Worm (Caenorhabditis elegans) whole organism, L2 larva: Measurements from ENCODE around the gene Y39A1A.31.

ENCODE experiments used
- C34F6.9 ChIP-seq: fragments of 150-350 bp; optimal IDR thresholded peaks from 2 replicates; lab custom pipeline; 2014; ENCODE audit warnings: missing biosample characterization, missing genetic modification characterization
- F13H6.1 ChIP-seq: sonication (generic microtip); optimal IDR thresholded peaks from 2 replicates; lab custom pipeline; 2016; ENCODE audit warnings: missing genetic modification characterization, missing compliant biosample characterization
- R02D3.7 ChIP-seq: fragments of 150-350 bp; optimal IDR thresholded peaks from 2 replicates; lab custom pipeline; 2014; ENCODE audit warnings: missing biosample characterization, missing genetic modification characterization
- Y55F3AM.14 ChIP-seq: fragments of 200-800 bp; sonication (Bioruptor generic); optimal IDR thresholded peaks from 2 replicates; lab custom pipeline; 2018; ENCODE audit warnings: mild to moderate bottlenecking, missing genetic modification characterization, missing compliant biosample characterization
- ZK546.5 ChIP-seq: sonication (generic microtip); optimal IDR thresholded peaks from 2 replicates; lab custom pipeline; 2017; ENCODE audit warnings: missing biosample characterization, missing genetic modification characterization
- alr-1 ChIP-seq: fragments of 150-350 bp; optimal IDR thresholded peaks from 2 replicates; lab custom pipeline; 2014; ENCODE audit warnings: missing biosample characterization, missing genetic modification characterization
- aly-2 ChIP-seq: fragments of 150-350 bp; optimal IDR thresholded peaks from 2 replicates; lab custom pipeline; 2014; ENCODE audit warnings: missing biosample characterization, missing genetic modification characterization
- ama-1 ChIP-seq: fragments of 150-350 bp; optimal IDR thresholded peaks from 2 replicates; lab custom pipeline; 2018; ENCODE audit warnings: inconsistent platforms
- blmp-1 ChIP-seq: sonication (generic microtip); optimal IDR thresholded peaks from 2 replicates; lab custom pipeline; 2017; ENCODE audit warnings: missing genetic modification characterization, mild to moderate bottlenecking, missing compliant biosample characterization, antibody characterized with exemption, moderate library complexity; ENCODE audit not compliant: insufficient read depth
- ceh-16 ChIP-seq: fragments of 150-350 bp; optimal IDR thresholded peaks from 2 replicates; lab custom pipeline; 2014; ENCODE audit warnings: missing biosample characterization, missing genetic modification characterization
- ceh-82 ChIP-seq: fragments of 150-350 bp; optimal IDR thresholded peaks from 2 replicates; lab custom pipeline; 2014; ENCODE audit warnings: missing biosample characterization, missing genetic modification characterization
- crh-2 ChIP-seq: sonication (generic microtip); optimal IDR thresholded peaks from 2 replicates; lab custom pipeline; 2017; ENCODE audit warnings: missing biosample characterization, missing genetic modification characterization
- dmd-4 ChIP-seq: sonication (generic microtip); optimal IDR thresholded peaks from 2 replicates; lab custom pipeline; 2017; ENCODE audit warnings: missing biosample characterization, missing genetic modification characterization
- egl-27 ChIP-seq: sonication (generic microtip); optimal IDR thresholded peaks from 3 replicates; lab custom pipeline; 2017; ENCODE audit warnings: missing biosample characterization, missing genetic modification reagents, missing genetic modification characterization
- elt-1 ChIP-seq: fragments of 150-350 bp; optimal IDR thresholded peaks from 2 replicates; lab custom pipeline; 2014; ENCODE audit warnings: missing biosample characterization, missing genetic modification characterization
- elt-3 ChIP-seq: sonication (generic microtip); optimal IDR thresholded peaks from 2 replicates; lab custom pipeline; 2017; ENCODE audit warnings: missing biosample characterization, missing genetic modification characterization
- fos-1 ChIP-seq: fragments of 150-350 bp; optimal IDR thresholded peaks from 2 replicates; lab custom pipeline; 2014; ENCODE audit warnings: missing biosample characterization, missing genetic modification characterization
- gmeb-1 ChIP-seq: fragments of 150-350 bp; optimal IDR thresholded peaks from 2 replicates; lab custom pipeline; 2014; ENCODE audit warnings: missing biosample characterization, missing genetic modification characterization
- lin-11 ChIP-seq: fragments of 150-350 bp; sonication (generic microtip); optimal IDR thresholded peaks from 2 replicates; lab custom pipeline; 2014; ENCODE audit warnings: missing biosample characterization, missing genetic modification characterization, inconsistent platforms, mixed read lengths
- lin-13 ChIP-seq: fragments of 150-350 bp; optimal IDR thresholded peaks from 2 replicates; lab custom pipeline; 2014; ENCODE audit warnings: missing biosample characterization, missing genetic modification reagents, missing genetic modification characterization
- lsy-2 ChIP-seq, 2 experiments: fragments of 150-350 bp in 1 of 2; sonication (generic microtip) in 1 of 2; optimal IDR thresholded peaks; 2 replicates each; lab custom pipeline; 2014 to 2017; ENCODE audit warnings: missing biosample characterization in 2 of 2, missing genetic modification characterization in 2 of 2
- mab-5 ChIP-seq: fragments of 150-350 bp; optimal IDR thresholded peaks from 2 replicates; lab custom pipeline; 2014; ENCODE audit warnings: missing biosample characterization, missing genetic modification characterization
- mbf-1 ChIP-seq: sonication (generic microtip); optimal IDR thresholded peaks from 2 replicates; lab custom pipeline; 2017; ENCODE audit warnings: missing biosample characterization, missing genetic modification characterization
- mdl-1 ChIP-seq, 2 experiments: fragments of 150-350 bp in 1 of 2; sonication (generic microtip) in 1 of 2; optimal IDR thresholded peaks; 2 replicates each; lab custom pipeline; 2017; ENCODE audit warnings: missing biosample characterization in 2 of 2, missing genetic modification characterization in 2 of 2
- nhr-10 ChIP-seq: sonication (generic microtip); optimal IDR thresholded peaks from 2 replicates; lab custom pipeline; 2017; ENCODE audit warnings: missing biosample characterization, missing genetic modification characterization
- nhr-11 ChIP-seq: fragments of 150-350 bp; optimal IDR thresholded peaks from 2 replicates; lab custom pipeline; 2014; ENCODE audit warnings: missing biosample characterization, missing genetic modification characterization
- nhr-12 ChIP-seq: fragments of 150-350 bp; optimal IDR thresholded peaks from 2 replicates; lab custom pipeline; 2014; ENCODE audit warnings: missing biosample characterization, missing genetic modification characterization
- nhr-129 ChIP-seq: fragments of 150-350 bp; optimal IDR thresholded peaks from 2 replicates; lab custom pipeline; 2014; ENCODE audit warnings: missing biosample characterization, missing genetic modification characterization
- nhr-21 ChIP-seq: fragments of 150-350 bp; optimal IDR thresholded peaks from 2 replicates; lab custom pipeline; 2014; ENCODE audit warnings: missing biosample characterization, missing genetic modification characterization
- nhr-23 ChIP-seq: fragments of 150-350 bp; optimal IDR thresholded peaks from 2 replicates; lab custom pipeline; 2014; ENCODE audit warnings: missing biosample characterization, missing genetic modification reagents, missing genetic modification characterization
- nhr-237 ChIP-seq: fragments of 150-350 bp; optimal IDR thresholded peaks from 2 replicates; lab custom pipeline; 2014; ENCODE audit warnings: missing biosample characterization, missing genetic modification characterization
- nhr-25 ChIP-seq: fragments of 150-350 bp; sonication (generic microtip); optimal IDR thresholded peaks from 3 replicates; lab custom pipeline; 2014; ENCODE audit warnings: missing biosample characterization, missing genetic modification characterization
- nhr-6 ChIP-seq: fragments of 150-350 bp; optimal IDR thresholded peaks from 2 replicates; lab custom pipeline; 2014; ENCODE audit warnings: missing biosample characterization, missing genetic modification characterization
- nhr-77 ChIP-seq: fragments of 150-350 bp; optimal IDR thresholded peaks from 2 replicates; lab custom pipeline; 2014; ENCODE audit warnings: missing biosample characterization, missing genetic modification characterization
- peb-1 ChIP-seq: fragments of 150-350 bp; optimal IDR thresholded peaks from 2 replicates; lab custom pipeline; 2014; ENCODE audit warnings: missing biosample characterization, missing genetic modification characterization
- sem-4 ChIP-seq: fragments of 150-350 bp; optimal IDR thresholded peaks from 2 replicates; lab custom pipeline; 2014; ENCODE audit warnings: missing biosample characterization, missing genetic modification reagents, missing genetic modification characterization
- skn-1 ChIP-seq: sonication (generic microtip); optimal IDR thresholded peaks from 2 replicates; lab custom pipeline; 2017; ENCODE audit warnings: missing biosample characterization, missing genetic modification characterization
- sma-3 ChIP-seq: sonication (generic microtip); optimal IDR thresholded peaks from 2 replicates; lab custom pipeline; 2016; ENCODE audit warnings: missing genetic modification reagents, missing genetic modification characterization, missing compliant biosample characterization
- sma-9 ChIP-seq, 2 experiments: fragments of 150-350 bp in 1 of 2; sonication (generic microtip) in 1 of 2; optimal IDR thresholded peaks; 2 replicates each; lab custom pipeline; 2014 to 2016; ENCODE audit warnings: missing genetic modification characterization in 2 of 2, mild to moderate bottlenecking in 1 of 2, missing biosample characterization in 1 of 2, missing compliant biosample characterization in 1 of 2, missing genetic modification reagents in 1 of 2, moderate library complexity in 1 of 2
- snpc-4 ChIP-seq: fragments of 150-350 bp; optimal IDR thresholded peaks from 2 replicates; lab custom pipeline; 2014; ENCODE audit warnings: missing biosample characterization, missing genetic modification characterization
- unc-39 ChIP-seq: fragments of 150-350 bp; optimal IDR thresholded peaks from 2 replicates; lab custom pipeline; 2014; ENCODE audit warnings: missing biosample characterization, missing genetic modification characterization
- unc-55 ChIP-seq: fragments of 150-350 bp; sonication (generic microtip); optimal IDR thresholded peaks from 3 replicates; lab custom pipeline; 2014; ENCODE audit warnings: missing biosample characterization, missing genetic modification reagents, missing genetic modification characterization
- unc-62 ChIP-seq: fragments of 150-350 bp; optimal IDR thresholded peaks from 2 replicates; lab custom pipeline; 2014; ENCODE audit warnings: missing biosample characterization, missing genetic modification reagents, missing genetic modification characterization
- zag-1 ChIP-seq: fragments of 150-350 bp; optimal IDR thresholded peaks from 2 replicates; lab custom pipeline; 2014; ENCODE audit warnings: missing biosample characterization, missing genetic modification characterization
- ztf-1 ChIP-seq: fragments of 200-800 bp; sonication (Bioruptor generic); conservative IDR thresholded peaks from 2 replicates; pipeline ENCODE4 v1.3.6; 2022; ENCODE audit warnings: missing genetic modification characterization, missing compliant biosample characterization
- ztf-11 ChIP-seq: sonication (generic microtip); optimal IDR thresholded peaks from 2 replicates; lab custom pipeline; 2017; ENCODE audit warnings: missing biosample characterization, missing genetic modification characterization
- ztf-4 ChIP-seq: fragments of 150-350 bp; optimal IDR thresholded peaks from 2 replicates; lab custom pipeline; 2014; ENCODE audit warnings: missing biosample characterization, missing genetic modification characterization

The Y39A1A.31 gene

ce11 chrIII:10708484-10708883, 19.5 kb upstream of the Y39A1A.31 start:
- TF ChIP-seq lsy-2 (tag; optimal IDR thresholded peaks at IDR 0.05; lab: Kevin White, UChicago) (no peak), sem-4 (tag; lab: Kevin White, UChicago) (no peak), alr-1 (tag; lab: Kevin White, UChicago) (no peak), ztf-4 (no peak), ztf-11 (no peak), ceh-82 (tag; lab: Kevin White, UChicago) (no peak), nhr-237 (no peak), ceh-16 (tag; lab: Kevin White, UChicago) (no peak), sma-3 (no peak), R02D3.7 (tag; lab: Kevin White, UChicago) (no peak), elt-1 (tag; lab: Kevin White, UChicago) (no peak), F13H6.1 (no peak), snpc-4 (tag; lab: Kevin White, UChicago) (no peak), crh-2 (tag; lab: Kevin White, UChicago) (no peak), unc-39 (no peak), nhr-77 (tag; lab: Kevin White, UChicago) (no peak), dmd-4 (tag; lab: Kevin White, UChicago) (no peak), gmeb-1 (tag; lab: Kevin White, UChicago) (no peak), unc-55 (GFP tag; lab: Kevin White, UChicago) (no peak), zag-1 (tag; lab: Kevin White, UChicago) (no peak)

DNA sequence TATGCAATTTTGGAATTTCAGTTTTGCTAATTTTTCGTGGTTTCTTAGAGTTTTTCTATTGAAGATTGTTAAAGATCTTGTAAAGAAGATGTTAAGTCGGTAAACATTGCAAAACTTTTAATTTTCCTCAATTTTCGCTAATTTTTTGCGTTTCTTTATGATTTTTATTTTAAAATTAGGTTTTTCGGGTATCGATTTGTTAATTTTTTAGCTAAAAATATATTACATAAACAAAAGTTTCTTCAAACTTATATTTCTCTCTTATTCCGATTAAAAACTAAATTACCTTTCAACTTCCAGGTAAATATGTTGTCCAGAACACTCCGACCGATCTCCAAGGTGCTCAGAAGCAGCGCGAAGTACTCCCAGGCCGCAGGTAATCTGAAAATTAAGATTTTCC, 18.5 kb upstream of the Y39A1A.31 start, which contains the start of gene mrpl-12:
mrpl-12 (plus strand) TSS at position 301 of the 400 bp plus-strand sequence.
- TF ChIP-seq lin-11 (tag; lab: Kevin White, UChicago) (no peak), lsy-2 (tag; optimal IDR thresholded peaks at IDR 0.05; lab: Kevin White, UChicago) (no peak)

DNA sequence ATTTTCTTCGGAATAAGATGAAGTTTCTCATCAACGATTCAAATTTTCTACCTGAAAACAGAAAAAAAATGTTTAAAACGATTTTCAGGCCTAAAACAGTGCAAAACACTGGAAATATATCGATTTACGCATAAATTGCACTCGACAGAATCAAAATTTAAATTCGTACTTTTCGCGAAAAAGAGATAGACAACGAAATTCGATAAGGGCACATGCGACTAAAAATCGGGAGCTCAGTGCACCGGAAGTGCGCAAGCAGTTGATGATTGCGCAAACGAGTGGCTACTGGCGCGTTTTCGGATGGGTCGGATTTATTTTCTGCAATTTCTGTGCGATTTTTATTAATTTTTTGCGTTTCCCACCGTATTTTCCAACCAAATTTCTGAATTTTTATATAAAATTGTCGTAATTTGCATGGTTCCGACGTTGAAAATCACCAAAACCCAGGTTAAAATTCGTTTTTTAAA, 18.0 kb upstream of the Y39A1A.31 start, which contains the start of the genes Y39A1A.21 and Y39A1A.22:
Y39A1A.21 (minus strand) TSS at position 51 of the 467 bp plus-strand sequence.
Y39A1A.22 (minus strand) TSS at position 57 of the 467 bp plus-strand sequence.
- TF ChIP-seq sma-3 (peak; percentile 71), elt-1 (tag; lab: Kevin White, UChicago) (no peak), F13H6.1 (peak; percentile 78), mbf-1 (tag; lab: Kevin White, UChicago) (no peak), skn-1 (tag; lab: Kevin White, UChicago) (no peak), lin-13 (GFP tag; lab: Kevin White, UChicago) (peak; percentile 78), nhr-237 (no peak), nhr-12 (tag; lab: Kevin White, UChicago) (no peak), R02D3.7 (tag; lab: Kevin White, UChicago) (peak; percentile 46), gmeb-1 (tag; lab: Kevin White, UChicago) (peak; percentile 85), nhr-129 (peak; percentile 62), zag-1 (tag; lab: Kevin White, UChicago) (peak; percentile 34), ztf-1 (GFP tag; lab: Robert Waterston, UW) (no peak), ceh-16 (tag; lab: Kevin White, UChicago) (no peak), nhr-6 (tag; lab: Kevin White, UChicago) (peak; percentile 41), ceh-82 (tag; lab: Kevin White, UChicago) (peak; percentile 41), peb-1 (tag; lab: Kevin White, UChicago) (no peak), fos-1 (peak; percentile 74), sma-9 (GFP tag; optimal IDR thresholded peaks at IDR 0.05; lab: Kevin White, UChicago) (no peak), sma-9 (tag; optimal IDR thresholded peaks at IDR 0.05; lab: Kevin White, UChicago) (no peak), dmd-4 (tag; lab: Kevin White, UChicago) (peak; percentile 10), sem-4 (tag; lab: Kevin White, UChicago) (no peak), ztf-11 (no peak), egl-27 (tag; lab: Kevin White, UChicago) (peak; percentile 29), lin-11 (tag; lab: Kevin White, UChicago) (peak; percentile 41), alr-1 (tag; lab: Kevin White, UChicago) (no peak), Y55F3AM.14 (GFP tag; lab: Kevin White, UChicago) (no peak), snpc-4 (tag; lab: Kevin White, UChicago) (no peak), lsy-2 (tag; optimal IDR thresholded peaks at IDR 0.05; lab: Kevin White, UChicago) (peak; percentile 84 to 90), ZK546.5 (tag; lab: Kevin White, UChicago) (no peak), unc-39 (no peak), nhr-11 (tag; lab: Kevin White, UChicago) (no peak), nhr-77 (tag; lab: Kevin White, UChicago) (no peak), C34F6.9 (tag; lab: Kevin White, UChicago) (peak; percentile 95), blmp-1 (tag; lab: Kevin White, UChicago) (no peak), aly-2 (no peak), nhr-25 (tag; lab: Kevin White, UChicago) (peak; percentile 67), nhr-21 (tag; lab: Kevin White, UChicago) (peak; percentile 62), mab-5 (peak; percentile 59), mdl-1 (tag; optimal IDR thresholded peaks at IDR 0.05; lab: Kevin White, UChicago) (peak in 1 of 2 experiments; percentile 12), nhr-23 (tag; lab: Kevin White, UChicago) (no peak), unc-55 (GFP tag; lab: Kevin White, UChicago) (peak; percentile 88), ztf-4 (no peak), elt-3 (no peak), ama-1 (no peak), nhr-10 (tag; lab: Kevin White, UChicago) (no peak), unc-62 (GFP tag; lab: Kevin White, UChicago) (no peak)
